Worm (Caenorhabditis elegans) whole organism, L4/young adult: ENCODE results near the gene test-1.

Experiments
- W03F9.2 ChIP-seq: fragments of 150-350 bp; optimal IDR thresholded peaks from 2 replicates; lab custom pipeline; 2014; ENCODE audit warnings: missing biosample characterization, missing genetic modification characterization
- dao-5 ChIP-seq: sonication (generic microtip); optimal IDR thresholded peaks from 2 replicates; lab custom pipeline; 2016; ENCODE audit warnings: missing genotype, missing genetic modification characterization, moderate library complexity, missing compliant biosample characterization
- him-1 ChIP-seq: sonication (generic microtip); optimal IDR thresholded peaks from 2 replicates; lab custom pipeline; 2016; ENCODE audit warnings: missing genotype, missing genetic modification reagents, missing genetic modification characterization, missing compliant biosample characterization

The test-1 gene

DNA sequence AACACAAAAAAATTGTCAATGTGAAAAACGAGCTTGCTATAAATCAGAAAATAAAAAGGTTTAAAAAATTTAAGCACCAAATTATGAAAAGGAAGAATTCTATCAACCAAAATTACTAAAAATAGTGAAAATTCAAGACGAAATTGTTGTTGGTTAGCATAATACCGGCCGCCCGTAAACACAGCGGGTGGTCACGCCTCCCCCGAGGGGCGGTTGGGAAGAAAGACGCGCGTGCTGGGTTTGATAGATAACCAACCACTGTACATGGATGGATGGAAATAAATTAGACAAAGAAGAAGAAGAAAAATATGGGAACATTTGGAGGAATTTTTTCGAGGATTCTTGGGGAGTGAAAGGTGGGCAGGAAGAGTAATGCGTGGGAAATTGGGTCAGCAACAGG lies 5.6 kb downstream of the test-1 start:
- TF ChIP-seq dao-5 (tag; lab: Kevin White, UChicago) (no peak), W03F9.2 (no peak), him-1 (no peak)

DNA sequence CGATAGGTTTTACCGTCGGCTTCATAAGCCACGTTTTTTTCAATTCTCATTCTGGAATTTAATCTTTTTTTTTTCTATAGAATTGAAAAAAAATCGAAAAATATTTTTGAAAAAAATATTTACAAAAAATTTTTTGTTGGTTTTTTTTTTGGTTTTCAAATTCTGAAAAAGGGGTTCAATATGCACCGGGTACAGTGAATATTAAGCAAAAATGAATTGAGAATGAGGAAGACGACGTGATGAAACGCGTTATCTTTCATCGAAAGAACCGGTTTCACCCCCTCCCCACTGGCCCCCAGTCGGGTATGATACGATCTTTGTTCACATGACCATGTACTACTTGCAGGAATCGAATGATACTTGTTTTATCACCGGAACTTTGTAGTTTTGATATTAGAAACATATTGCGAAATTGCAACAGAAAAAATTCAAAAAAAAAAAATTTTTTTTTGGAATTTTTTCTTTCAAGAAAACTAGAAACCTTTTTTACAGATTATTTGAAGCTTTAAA lies 12.6 kb downstream of the test-1 start, which contains the start of gene C54E4.5:
C54E4.5 (minus strand) TSS at position 51 of the 510 bp plus-strand sequence.
- TF ChIP-seq dao-5 (tag; lab: Kevin White, UChicago), result no peak
- no peak for TF ChIP-seq him-1
- no peak for TF ChIP-seq W03F9.2

DNA sequence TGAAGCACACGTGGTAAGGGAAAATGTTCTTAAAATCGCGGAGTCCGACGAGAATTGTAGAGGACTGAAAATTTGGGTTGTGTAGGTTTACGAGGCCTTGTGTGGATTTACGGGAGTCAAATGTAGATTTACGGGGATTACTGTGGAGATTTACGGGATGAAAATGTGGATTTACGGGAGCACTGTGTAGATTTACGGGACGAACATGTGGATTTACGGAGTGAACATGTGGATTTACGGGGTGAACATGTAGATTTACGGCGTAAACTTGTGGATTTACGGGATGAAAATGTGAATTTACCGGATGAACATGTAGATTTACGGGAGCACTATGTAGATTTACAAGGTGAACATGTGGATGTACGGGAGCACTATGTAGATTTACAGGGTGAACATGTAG lies 19.5 kb downstream of the test-1 start:
- TF ChIP-seq him-1, result no peak
- no peak for TF ChIP-seq dao-5 (tag; lab: Kevin White, UChicago)
- TF ChIP-seq W03F9.2, result no peak

DNA sequence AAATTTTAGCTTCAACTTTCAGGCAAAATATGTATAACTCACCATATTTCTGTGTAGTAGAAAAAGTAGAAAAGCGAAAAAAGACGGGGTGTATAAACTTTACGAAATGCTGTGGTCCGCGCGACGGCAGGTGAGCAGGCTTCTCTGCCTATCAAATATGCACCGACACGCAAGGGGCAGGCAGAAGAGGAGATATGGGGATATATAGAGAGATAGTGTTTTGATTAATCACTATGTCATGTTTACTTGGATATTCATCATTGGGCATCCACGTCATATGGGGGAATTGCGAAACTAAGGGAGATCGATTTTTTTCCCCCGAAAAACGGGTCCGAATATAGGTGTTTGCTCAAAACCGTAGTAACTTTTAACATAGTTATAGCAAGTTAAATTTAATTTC lies 22.3 kb downstream of the test-1 start, which contains the start of gene gcy-37:
gcy-37 (minus strand) TSS at position 101 of the 400 bp plus-strand sequence.
- TF ChIP-seq him-1 (no peak), dao-5 (tag; lab: Kevin White, UChicago) (no peak), W03F9.2 (no peak)

DNA sequence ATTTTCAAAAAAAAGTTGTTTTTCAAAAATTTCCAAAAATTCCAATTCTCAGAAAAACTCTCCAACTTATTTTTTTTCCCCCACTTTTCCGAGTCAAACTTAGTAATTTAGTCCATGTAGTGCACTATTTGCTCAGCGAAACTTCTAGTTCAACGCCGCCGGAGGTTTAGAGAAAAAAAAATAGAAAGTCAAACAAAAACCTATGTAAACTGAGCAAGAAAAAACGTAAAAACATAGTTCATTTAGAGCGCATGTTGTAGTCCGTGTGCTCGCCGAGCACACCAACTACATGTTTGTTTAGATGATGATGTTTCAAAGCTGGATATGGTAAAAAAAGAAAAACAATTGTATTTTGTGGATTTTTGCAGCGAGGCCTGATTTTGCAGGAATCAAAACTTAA lies 25.5 kb downstream of the test-1 start:
- TF ChIP-seq him-1 (no peak), W03F9.2 (no peak), dao-5 (tag; lab: Kevin White, UChicago) (no peak)

ce11 chrIV:2168514-2168913 lies 31.8 kb downstream of the test-1 start, which contains the start of gene C54E4.4:
Gene C54E4.4 (minus strand): TSS chrIV:2168614.
- TF ChIP-seq dao-5 (tag; lab: Kevin White, UChicago) (no peak), W03F9.2 (no peak), him-1 (no peak)

DNA sequence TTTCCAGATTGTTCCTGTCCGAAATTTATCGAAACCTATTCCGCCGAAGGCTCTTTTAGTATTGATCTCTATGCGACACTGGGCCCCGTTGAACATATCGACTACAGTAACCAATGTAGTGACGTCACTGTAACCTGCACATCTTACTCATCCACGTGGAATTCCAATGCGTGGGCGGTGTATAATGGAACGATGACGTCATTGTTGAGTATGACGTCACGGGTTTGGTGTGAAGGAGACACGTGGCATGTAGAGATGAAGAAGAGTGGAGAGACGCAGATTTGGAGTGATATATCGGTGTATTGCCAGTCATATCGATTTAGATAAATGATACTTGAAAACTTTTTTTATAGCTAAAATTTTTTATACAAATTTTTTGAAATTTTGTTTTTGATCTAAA lies 33.6 kb downstream of the test-1 start:
- TF ChIP-seq him-1 (no peak), dao-5 (tag; lab: Kevin White, UChicago) (no peak), W03F9.2 (no peak)

ce11 chrIV:2172880-2173279 lies 36.1 kb downstream of the test-1 start:
- no peak for TF ChIP-seq dao-5 (tag; lab: Kevin White, UChicago)
- no peak for TF ChIP-seq W03F9.2
- TF ChIP-seq him-1, result no peak

ce11 chrIV:2175291-2175690 lies 38.5 kb downstream of the test-1 start, which contains the start of gene C54E4.1:
Gene C54E4.1 (plus strand): TSS chrIV:2175591.
- TF ChIP-seq W03F9.2 (no peak), dao-5 (tag; lab: Kevin White, UChicago) (no peak), him-1 (no peak)

ce11 chrIV:2177545-2177944 lies 40.8 kb downstream of the test-1 start, which contains the start of gene hrpu-2:
Gene hrpu-2 (plus strand): TSS chrIV:2177896.
- TF ChIP-seq dao-5 (tag; lab: Kevin White, UChicago), result no peak
- TF ChIP-seq W03F9.2, result peak; percentile 73
- peak; percentile 35 for TF ChIP-seq him-1

DNA sequence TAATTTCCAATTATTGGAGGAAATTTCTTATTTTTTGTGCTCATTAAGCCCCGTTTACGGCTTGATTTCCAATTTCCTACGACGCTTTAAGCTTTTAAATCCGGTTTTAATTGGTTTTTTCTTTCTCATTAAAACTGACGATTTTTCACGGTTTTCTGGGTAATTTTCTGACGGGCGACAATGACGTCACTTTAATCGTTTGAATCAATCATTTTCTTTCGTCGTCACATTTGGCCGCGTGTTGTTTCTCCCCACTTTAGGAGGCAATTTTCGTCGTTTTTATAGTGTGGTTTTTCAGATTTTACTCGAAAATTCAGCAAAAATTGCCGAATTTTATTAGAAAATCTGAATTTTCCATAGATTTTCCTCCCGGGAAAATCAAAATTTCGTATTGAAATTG lies 56.3 kb downstream of the test-1 start:
- TF ChIP-seq dao-5 (tag; lab: Kevin White, UChicago) (no peak), him-1 (no peak), W03F9.2 (no peak)

DNA sequence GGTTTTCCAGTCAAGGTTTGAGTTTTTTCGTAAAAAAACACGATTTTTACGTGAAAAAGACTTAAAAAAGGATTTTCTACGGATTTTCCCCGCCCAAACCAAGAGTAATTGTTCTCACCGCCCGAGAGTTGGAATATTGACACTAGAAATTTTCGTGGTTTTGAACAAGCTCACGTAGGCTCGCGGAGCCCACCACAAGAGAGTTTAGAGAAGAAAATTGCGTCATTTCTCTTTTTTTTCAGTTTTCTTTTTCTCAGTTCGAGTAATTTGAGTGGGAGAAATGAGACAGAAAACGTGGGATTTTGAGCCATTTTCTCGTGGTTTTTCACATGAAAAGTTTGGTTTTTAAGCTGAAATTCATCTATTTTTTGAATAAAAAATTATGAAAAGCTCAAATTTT lies 56.8 kb downstream of the test-1 start:
- TF ChIP-seq W03F9.2 (no peak), him-1 (no peak), dao-5 (tag; lab: Kevin White, UChicago) (no peak)

DNA sequence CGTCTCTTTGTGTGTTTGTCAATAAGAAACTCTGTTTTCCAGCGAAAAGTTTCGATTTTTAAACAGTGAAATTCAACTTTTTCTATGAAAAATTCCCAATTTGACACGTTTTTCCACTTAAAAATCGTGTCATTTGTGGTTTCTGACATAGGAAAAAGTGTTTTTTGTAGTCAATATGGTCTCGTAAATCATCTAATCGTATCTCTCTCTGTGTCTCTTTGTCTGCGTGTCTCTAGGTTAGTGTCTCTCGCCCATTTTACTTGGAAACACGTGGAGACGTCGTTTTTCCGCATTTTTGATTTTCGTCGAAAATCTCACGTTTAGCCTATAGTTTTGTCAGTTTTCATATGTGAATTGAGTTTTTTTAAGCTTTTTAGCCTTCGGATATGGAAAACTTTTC lies 58.8 kb downstream of the test-1 start:
- no peak for TF ChIP-seq W03F9.2
- TF ChIP-seq him-1, result no peak
- no peak for TF ChIP-seq dao-5 (tag; lab: Kevin White, UChicago)
